Worm (Caenorhabditis elegans): ENCODE measurements around the gene ace-1.

ace-1 gene

DNA sequence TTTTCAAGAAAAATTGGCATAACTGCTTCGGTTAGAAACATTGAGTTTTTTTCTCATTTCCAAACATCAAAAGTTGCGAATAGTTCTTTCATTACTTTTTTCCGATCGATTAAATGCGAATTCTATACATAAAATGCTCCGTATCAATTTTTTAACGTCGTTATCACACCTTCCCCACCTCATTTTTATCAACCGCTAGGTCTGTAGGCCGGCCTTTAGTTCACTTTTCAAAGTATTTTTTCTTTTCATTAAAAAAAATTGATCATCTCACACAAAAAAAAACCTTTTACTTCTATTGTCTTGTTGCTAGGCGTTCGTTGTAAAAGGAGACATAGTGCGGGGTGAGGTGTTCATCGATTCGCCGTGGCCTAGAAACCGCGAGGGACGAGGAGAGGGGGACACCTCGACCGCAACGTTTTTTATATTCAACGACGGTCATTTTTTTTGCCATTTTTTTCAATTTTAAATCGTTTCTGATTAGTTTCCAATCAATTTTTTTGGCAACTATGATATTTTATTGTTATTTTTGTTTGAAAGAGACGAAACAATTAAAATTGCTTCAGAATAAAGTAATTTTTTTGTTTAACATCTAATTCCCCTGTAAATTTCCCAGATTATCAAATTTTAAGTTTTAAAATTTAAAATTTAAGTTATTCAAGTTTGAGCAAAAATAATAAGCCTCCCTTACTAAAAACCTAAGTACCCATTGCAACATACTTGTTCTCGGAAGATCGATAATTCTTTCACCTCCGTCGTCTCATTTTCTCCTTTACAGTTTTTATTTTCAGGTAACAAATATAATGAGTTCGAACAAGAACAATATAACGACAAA lies 8.9 kb downstream of the ace-1 start, which contains the start of gene sur-7:
TSS of gene sur-7 (plus strand) at position 782 of the 832 bp plus-strand sequence.
- TF ChIP-seq cebp-1 (GFP tag; IDR thresholded peaks at IDR 0.05) (no peak), cebp-1 (tag; optimal IDR thresholded peaks at IDR 0.05) (no peak), nhr-80 (tag; optimal IDR thresholded peaks at IDR 0.05) (peak; percentile 49), Y56A3A.18 (GFP tag; IDR thresholded peaks at IDR 0.05) (no peak), nfya-1 (tag; optimal IDR thresholded peaks at IDR 0.05; ENCODE audit: borderline replicate concordance, insufficient read depth) (no peak), K12H6.12 (tag; optimal IDR thresholded peaks at IDR 0.05) (no peak), lin-35 (GFP tag; optimal IDR thresholded peaks at IDR 0.05) (no peak), tbx-9 (tag; optimal IDR thresholded peaks at IDR 0.05; ENCODE audit: borderline replicate concordance) (no peak), repo-1 (tag; optimal IDR thresholded peaks at IDR 0.05) (no peak), mcd-1 (GFP tag; IDR thresholded peaks at IDR 0.05) (0 out of 2 replicates have a peak, but pooled peaks have one; percentile 20)

DNA sequence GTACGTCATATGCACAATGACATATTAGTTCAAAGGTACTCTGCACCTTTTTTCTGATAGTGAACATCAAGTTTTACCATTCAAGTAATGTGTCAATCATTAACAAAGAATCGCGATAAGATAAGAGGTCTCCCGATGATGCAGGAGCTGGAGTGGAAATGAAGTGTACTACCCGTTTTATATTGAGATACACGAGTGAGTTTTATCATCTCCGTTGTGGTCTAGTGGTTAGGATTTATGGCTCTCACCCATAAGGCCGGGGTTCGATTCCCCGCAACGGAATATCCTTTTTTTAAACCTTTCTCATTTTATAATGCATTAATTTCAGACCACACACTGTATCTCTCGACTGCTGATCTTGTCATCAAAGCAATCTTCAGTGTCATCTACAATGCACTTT lies 10.8 kb downstream of the ace-1 start:
- TF ChIP-seq akir-1 (GFP tag; optimal IDR thresholded peaks at IDR 0.05) (peak; percentile 57), F22D6.2 (tag; optimal IDR thresholded peaks at IDR 0.05) (no peak), pha-4 (tag; optimal IDR thresholded peaks at IDR 0.05) (no peak), cebp-2 (GFP tag; IDR thresholded peaks at IDR 0.05) (0 out of 2 replicates have a peak, but pooled peaks have one; percentile 52), F23B12.7 (tag; optimal IDR thresholded peaks at IDR 0.05; ENCODE audit: insufficient read depth) (peak; percentile 62), tbx-9 (tag; optimal IDR thresholded peaks at IDR 0.05; ENCODE audit: borderline replicate concordance) (no peak), athp-1 (tag; optimal IDR thresholded peaks at IDR 0.05) (peak; percentile 39), efl-1 (GFP tag; optimal IDR thresholded peaks at IDR 0.05) (no peak), sea-2 (GFP tag; IDR thresholded peaks at IDR 0.05) (no peak), B0019.2 (GFP tag; conservative IDR thresholded peaks at IDR 0.05) (no peak), egl-18 (GFP tag; IDR thresholded peaks at IDR 0.05) (no peak), nhr-179 (tag; optimal IDR thresholded peaks at IDR 0.05) (no peak), cebp-1 (GFP tag; IDR thresholded peaks at IDR 0.05) (peak; percentile 43; the same call in 1 of the 2 replicates), cebp-1 (tag; optimal IDR thresholded peaks at IDR 0.05) (peak; percentile 63), dpff-1 (tag; optimal IDR thresholded peaks at IDR 0.05) (no peak), nfyb-1 (GFP tag; IDR thresholded peaks at IDR 0.05) (peak; percentile 85), T07F8.4 (tag; optimal IDR thresholded peaks at IDR 0.05) (peak; percentile 74), tlf-1 (GFP tag; optimal IDR thresholded peaks at IDR 0.05) (peak; percentile 24), lin-54 (GFP tag; optimal IDR thresholded peaks at IDR 0.05) (peak; percentile 42), F33H1.4 (GFP tag; IDR thresholded peaks at IDR 0.05) (no peak), lsy-27 (tag; optimal IDR thresholded peaks at IDR 0.05; ENCODE audit: borderline replicate concordance, insufficient read depth) (peak; percentile 20), lsl-1 (GFP tag; optimal IDR thresholded peaks at IDR 0.05) (no peak), hlh-12 (tag; optimal IDR thresholded peaks at IDR 0.05) (peak; percentile 66), gei-17 (GFP tag; optimal IDR thresholded peaks at IDR 0.05) (peak; percentile 57), B0035.1 (tag; optimal IDR thresholded peaks at IDR 0.05) (peak; percentile 52), rcor-1 (GFP tag; IDR thresholded peaks at IDR 0.05) (peak; percentile 53), ceh-40 (GFP tag; IDR thresholded peaks at IDR 0.05) (0 out of 2 replicates have a peak, but pooled peaks have one; percentile 13), him-1 (tag; optimal IDR thresholded peaks at IDR 0.05) (peak; percentile 68), nfya-2 (GFP tag; IDR thresholded peaks at IDR 0.05) (no peak), snpc-1.1 (tag; optimal IDR thresholded peaks at IDR 0.05; ENCODE audit: insufficient read depth) (peak; percentile 62), ztf-22 (GFP tag; optimal IDR thresholded peaks at IDR 0.05) (peak; percentile 36), zim-3 (tag; optimal IDR thresholded peaks at IDR 0.05) (peak; percentile 62), Y79H2A.3 (GFP tag; conservative IDR thresholded peaks at IDR 0.05) (no peak), ztf-25 (GFP tag; IDR thresholded peaks at IDR 0.05) (peak; percentile 57; the same call in 1 of the 2 replicates), zfh-2 (GFP tag; conservative IDR thresholded peaks at IDR 0.05) (no peak), dox-1 (GFP tag; IDR thresholded peaks at IDR 0.05) (peak; percentile 87; the same call in 1 of the 2 replicates), nhr-90 (tag; optimal IDR thresholded peaks at IDR 0.05) (peak; percentile 81)

Data from whole organism, young adult.